Fruit fly (Drosophila melanogaster) whole organism, embryonic: ENCODE results near the gene Hs6st.

Source experiments
- Abd-B ChIP-seq: fragments of 200-800 bp; sonication (Bioruptor generic); optimal IDR thresholded peaks from 2 replicates; lab custom pipeline; 2018; ENCODE audit warnings: missing biosample characterization, mild to moderate bottlenecking, missing genetic modification characterization, moderate library complexity
- CG10543 ChIP-seq: fragments of 200-800 bp; sonication (Bioruptor generic); optimal IDR thresholded peaks from 3 replicates; lab custom pipeline; 2017; ENCODE audit warnings: missing biosample characterization, mild to moderate bottlenecking, missing genetic modification characterization, moderate library complexity
- CG11398 ChIP-seq: fragments of 200-800 bp; sonication (Bioruptor generic); optimal IDR thresholded peaks from 2 replicates; lab custom pipeline; 2016; ENCODE audit warnings: missing biosample characterization, missing genetic modification characterization
- CG11504 ChIP-seq: fragments of 200-800 bp; sonication (Bioruptor generic); optimal IDR thresholded peaks from 3 replicates; lab custom pipeline; 2019; ENCODE audit warnings: missing biosample characterization, mild to moderate bottlenecking, missing genetic modification characterization, moderate library complexity
- CG12219 ChIP-seq: fragments of 200-800 bp; sonication (Bioruptor generic); optimal IDR thresholded peaks from 3 replicates; lab custom pipeline; 2018; ENCODE audit warnings: missing biosample characterization, mild to moderate bottlenecking, missing genetic modification characterization
- CG13287 ChIP-seq: fragments of 200-800 bp; sonication (Bioruptor generic); IDR thresholded peaks from 2 replicates; pipeline ENCODE4 v1.3.6; 2022; ENCODE audit warnings: missing biosample characterization, missing genetic modification characterization; ENCODE audit not compliant: partially characterized antibody
- CG15073 ChIP-seq: fragments of 200-800 bp; sonication (Bioruptor generic); optimal IDR thresholded peaks from 2 replicates; lab custom pipeline; 2016; ENCODE audit warnings: missing biosample characterization, missing genetic modification characterization
- CG17385 ChIP-seq: fragments of 200-800 bp; sonication (Bioruptor generic); optimal IDR thresholded peaks from 3 replicates; lab custom pipeline; 2018; ENCODE audit warnings: missing biosample characterization, mild to moderate bottlenecking, missing genetic modification characterization
- CG30020 ChIP-seq: fragments of 200-800 bp; optimal IDR thresholded peaks from 2 replicates; lab custom pipeline; 2019; ENCODE audit warnings: missing biosample characterization, mild to moderate bottlenecking, missing genetic modification characterization, moderate library complexity
- CG30403 ChIP-seq: fragments of 200-800 bp; sonication (Bioruptor generic); optimal IDR thresholded peaks from 3 replicates; lab custom pipeline; 2016; ENCODE audit warnings: missing biosample characterization, missing genetic modification characterization
- CG31388 ChIP-seq: fragments of 200-800 bp; sonication (Bioruptor generic); optimal IDR thresholded peaks from 2 replicates; lab custom pipeline; 2016; ENCODE audit warnings: missing biosample characterization, missing genetic modification characterization
- CG3407 ChIP-seq: fragments of 200-800 bp; sonication (Bioruptor generic); optimal IDR thresholded peaks from 2 replicates; lab custom pipeline; 2018; ENCODE audit warnings: missing biosample characterization, mild to moderate bottlenecking, missing genetic modification characterization
- CG42726 ChIP-seq: fragments of 200-800 bp; sonication (Bioruptor generic); IDR thresholded peaks from 2 replicates; pipeline ENCODE4 v1.3.6; 2022; ENCODE audit warnings: missing biosample characterization, missing genetic modification characterization; ENCODE audit not compliant: partially characterized antibody
- CG7987 ChIP-seq: fragments of 200-800 bp; sonication (Bioruptor generic); optimal IDR thresholded peaks from 2 replicates; lab custom pipeline; 2018; ENCODE audit warnings: missing biosample characterization, mild to moderate bottlenecking, missing genetic modification characterization, moderate library complexity
- CG9727 ChIP-seq: fragments of 200-800 bp; sonication (Bioruptor generic); optimal IDR thresholded peaks from 3 replicates; lab custom pipeline; 2017; ENCODE audit warnings: missing biosample characterization, mild to moderate bottlenecking, missing genetic modification characterization
- CoRest ChIP-seq: fragments of 200-800 bp; sonication (Bioruptor generic); optimal IDR thresholded peaks from 3 replicates; lab custom pipeline; 2018; ENCODE audit warnings: missing biosample characterization, mild to moderate bottlenecking, missing genetic modification characterization, moderate library complexity
- Dp ChIP-seq: fragments of 200-800 bp; sonication (Bioruptor generic); optimal IDR thresholded peaks from 2 replicates; lab custom pipeline; 2018; ENCODE audit warnings: missing biosample characterization, mild to moderate bottlenecking, missing genetic modification characterization, moderate library complexity
- Fer2 ChIP-seq: fragments of 200-800 bp; sonication (Bioruptor generic); optimal IDR thresholded peaks from 2 replicates; lab custom pipeline; 2018; ENCODE audit warnings: missing biosample characterization, mild to moderate bottlenecking, missing genetic modification characterization, moderate library complexity
- HLH3B ChIP-seq: fragments of 200-800 bp; sonication (Bioruptor generic); IDR thresholded peaks from 2 replicates; pipeline ENCODE4 v1.3.6; 2022; ENCODE audit warnings: missing biosample characterization, missing genetic modification characterization
- HLH54F ChIP-seq: fragments of 200-800 bp; sonication (Bioruptor generic); optimal IDR thresholded peaks from 3 replicates; lab custom pipeline; 2016; ENCODE audit warnings: missing biosample characterization, missing genetic modification characterization
- HLHmδ ChIP-seq: fragments of 200-800 bp; sonication (Bioruptor generic); optimal IDR thresholded peaks from 2 replicates; lab custom pipeline; 2018; ENCODE audit warnings: missing biosample characterization, mild to moderate bottlenecking, missing genetic modification characterization, moderate library complexity
- Lpt ChIP-seq: fragments of >200 bp; optimal IDR thresholded peaks from 2 replicates; lab custom pipeline; 2018; ENCODE audit warnings: missing biosample characterization, missing genetic modification characterization
- MBD-R2 ChIP-seq: fragments of 200-800 bp; sonication (Bioruptor generic); IDR thresholded peaks from 2 replicates; pipeline ENCODE4 v1.3.6; 2022; ENCODE audit warnings: missing biosample characterization, missing genetic modification characterization
- MESR4 ChIP-seq: fragments of 200-800 bp; sonication (Bioruptor generic); optimal IDR thresholded peaks from 2 replicates; lab custom pipeline; 2018; ENCODE audit warnings: missing biosample characterization, mild to moderate bottlenecking, missing genetic modification characterization, moderate library complexity
- Mad ChIP-seq: fragments of 200-800 bp; sonication (Bioruptor generic); optimal IDR thresholded peaks from 2 replicates; lab custom pipeline; 2016; ENCODE audit warnings: missing biosample characterization, missing genetic modification characterization
- Max ChIP-seq: fragments of 200-800 bp; sonication (Bioruptor generic); optimal IDR thresholded peaks from 2 replicates; lab custom pipeline; 2016; ENCODE audit warnings: missing biosample characterization, mild to moderate bottlenecking, missing genetic modification characterization
- Med ChIP-seq: fragments of 200-800 bp; sonication (Bioruptor generic); peaks from one replicate; lab custom pipeline; 2016; ENCODE audit warnings: missing biosample characterization, missing genetic modification characterization, mild to moderate bottlenecking, inconsistent platforms, moderate library complexity
- NC2β ChIP-seq: fragments of 200-800 bp; sonication (Bioruptor generic); optimal IDR thresholded peaks from 2 replicates; lab custom pipeline; 2016; ENCODE audit warnings: missing biosample characterization, missing genetic modification characterization
- Oli ChIP-seq: fragments of 200-800 bp; sonication (Bioruptor generic); optimal IDR thresholded peaks from 2 replicates; lab custom pipeline; 2018; ENCODE audit warnings: missing biosample characterization, mild to moderate bottlenecking, missing genetic modification characterization, moderate library complexity
- Rx ChIP-seq: fragments of 200-800 bp; sonication (Bioruptor generic); IDR thresholded peaks from 2 replicates; pipeline ENCODE4 v1.3.6; 2022; ENCODE audit warnings: missing biosample characterization, missing genetic modification characterization
- Scr ChIP-seq: fragments of 200-800 bp; sonication (Bioruptor generic); IDR thresholded peaks from 2 replicates; pipeline ENCODE4 v1.3.6; 2022; ENCODE audit warnings: missing biosample characterization, missing genetic modification characterization; ENCODE audit not compliant: partially characterized antibody
- Sin3A ChIP-seq: fragments of >200 bp; optimal IDR thresholded peaks from 2 replicates; lab custom pipeline; 2018
- Sox102F ChIP-seq: fragments of 200-800 bp; sonication (Bioruptor generic); optimal IDR thresholded peaks from 2 replicates; lab custom pipeline; 2018; ENCODE audit warnings: missing biosample characterization, mild to moderate bottlenecking, missing genetic modification characterization, moderate library complexity
- Spps ChIP-seq: fragments of 200-800 bp; sonication (Bioruptor generic); optimal IDR thresholded peaks from 2 replicates; lab custom pipeline; 2018; ENCODE audit warnings: missing biosample characterization, mild to moderate bottlenecking, missing genetic modification characterization
- Sry-δ ChIP-seq: fragments of 200-800 bp; sonication (Bioruptor generic); optimal IDR thresholded peaks from 2 replicates; lab custom pipeline; 2016; ENCODE audit warnings: missing biosample characterization, missing genetic modification characterization
- YL-1 ChIP-seq: fragments of 200-800 bp; sonication (Bioruptor generic); optimal IDR thresholded peaks from 3 replicates; lab custom pipeline; 2017; ENCODE audit warnings: missing biosample characterization, mild to moderate bottlenecking, missing genetic modification characterization
- bigmax ChIP-seq: fragments of 200-800 bp; sonication (Bioruptor generic); optimal IDR thresholded peaks from 2 replicates; lab custom pipeline; 2018; ENCODE audit warnings: missing biosample characterization, mild to moderate bottlenecking, missing genetic modification characterization
- ems ChIP-seq: fragments of 200-800 bp; sonication (Bioruptor generic); optimal IDR thresholded peaks from 3 replicates; lab custom pipeline; 2016; ENCODE audit warnings: missing biosample characterization, missing genetic modification characterization
- grn ChIP-seq: fragments of 200-800 bp; sonication (Bioruptor generic); optimal IDR thresholded peaks from 3 replicates; lab custom pipeline; 2017; ENCODE audit warnings: missing biosample characterization, missing genetic modification characterization
- gt ChIP-seq: fragments of 200-800 bp; sonication (Bioruptor generic); IDR thresholded peaks from 2 replicates; pipeline ENCODE4 v1.3.6; 2022; ENCODE audit warnings: missing biosample characterization, missing genetic modification characterization
- insv ChIP-seq, 2 experiments: fragments of 200-800 bp; sonication (Bioruptor generic); optimal IDR thresholded peaks; 3 replicates each; lab custom pipeline; 2016 to 2018; ENCODE audit warnings: missing biosample characterization in 2 of 2, missing genetic modification characterization in 2 of 2
- lilli ChIP-seq: fragments of 200-800 bp; sonication (Bioruptor generic); optimal IDR thresholded peaks from 3 replicates; lab custom pipeline; 2016; ENCODE audit warnings: missing biosample characterization, missing genetic modification characterization
- row ChIP-seq: fragments of 200-800 bp; sonication (Bioruptor generic); IDR thresholded peaks from 3 replicates; pipeline ENCODE4 v1.3.6; 2022; ENCODE audit warnings: missing biosample characterization, missing genetic modification characterization
- seq ChIP-seq: fragments of 200-800 bp; sonication (Bioruptor generic); IDR thresholded peaks from 2 replicates; pipeline ENCODE4 v1.3.6; 2022; ENCODE audit warnings: missing biosample characterization, missing genetic modification characterization
- slp2 ChIP-seq: fragments of 200-800 bp; sonication (Bioruptor generic); optimal IDR thresholded peaks from 2 replicates; lab custom pipeline; 2016; ENCODE audit warnings: missing biosample characterization, missing genetic modification characterization
- stwl ChIP-seq: fragments of 200-800 bp; sonication (Bioruptor generic); optimal IDR thresholded peaks from 3 replicates; lab custom pipeline; 2018; ENCODE audit warnings: missing biosample characterization, mild to moderate bottlenecking, missing genetic modification characterization, moderate library complexity
- trem ChIP-seq: fragments of 200-800 bp; optimal IDR thresholded peaks from 3 replicates; lab custom pipeline; 2019; ENCODE audit warnings: missing biosample characterization, mild to moderate bottlenecking, missing genetic modification characterization, moderate library complexity
- unc-4 ChIP-seq: fragments of 200-800 bp; sonication (Bioruptor generic); IDR thresholded peaks from 2 replicates; pipeline ENCODE4 v1.3.6; 2022; ENCODE audit warnings: missing biosample characterization, missing genetic modification characterization; ENCODE audit not compliant: partially characterized antibody

The Hs6st gene

dm6 chr3R:20031043-20031763 is 22.9 kb upstream of the Hs6st start, which contains the start of gene trem (continued):
- peak; percentile 77 for TF ChIP-seq Oli (tag; lab: Kevin White, UChicago)
- TF ChIP-seq CG31388 (GFP tag; lab: Kevin White, UChicago): no peak
- peak; percentile 58 for TF ChIP-seq Max (GFP tag; lab: Kevin White, UChicago)
- TF ChIP-seq Fer2: peak; percentile 67
- no peak for TF ChIP-seq bigmax (GFP tag; lab: Kevin White, UChicago)
- TF ChIP-seq CG30403 (GFP tag; lab: Kevin White, UChicago): peak; percentile 89
- TF ChIP-seq slp2 (GFP tag; lab: Kevin White, UChicago): peak; percentile 27
- peak; percentile 20 for TF ChIP-seq CG12219 (GFP tag; lab: Kevin White, UChicago)
- no peak for TF ChIP-seq NC2β

DNA sequence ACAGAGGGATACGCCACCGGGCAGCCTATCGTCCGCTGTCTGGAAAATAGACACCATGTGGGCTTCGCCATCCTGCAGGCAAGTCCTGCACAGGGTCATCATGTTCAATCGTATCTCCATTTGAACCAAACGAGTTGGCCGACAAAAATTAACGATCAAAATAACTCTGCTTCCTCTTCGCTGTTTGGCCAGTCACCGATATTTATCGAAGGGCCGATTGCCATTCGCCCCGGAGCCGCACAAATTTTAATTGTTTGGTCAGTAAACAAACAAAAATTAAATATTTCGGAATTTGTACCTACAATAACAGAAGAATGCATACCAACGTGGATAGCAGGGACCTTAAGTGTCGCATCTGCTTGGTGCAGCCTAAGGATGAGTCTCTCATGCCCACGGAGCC is 19.5 kb upstream of the Hs6st start, which contains the start of the genes CG4424 and CG4854:
Gene CG4424 (minus strand): TSS at position 200 of the 400 bp plus-strand sequence.
Gene CG4854 (plus strand): TSS at position 218 of the 400 bp plus-strand sequence.
- TF ChIP-seq CG11398 (no peak), Rx (GFP tag; lab: Robert Waterston, UW) (no peak), trem (tag; lab: Kevin White, UChicago) (peak; percentile 70), grn (GFP tag; lab: Kevin White, UChicago) (no peak), CG10543 (GFP tag; lab: Kevin White, UChicago) (no peak), CoRest (no peak), Med (GFP tag; lab: Kevin White, UChicago) (peak; percentile 14), stwl (tag; lab: Kevin White, UChicago) (peak; percentile 33), Dp (GFP tag; lab: Kevin White, UChicago) (peak; percentile 42), CG13287 (GFP tag; lab: Robert Waterston, UW) (peak; percentile 57; the same call in 1 of the 2 replicates), Mad (GFP tag; lab: Kevin White, UChicago) (no peak), CG9727 (GFP tag; lab: Kevin White, UChicago) (no peak), YL-1 (GFP tag; lab: Kevin White, UChicago) (peak; percentile 25), MBD-R2 (GFP tag; lab: Robert Waterston, UW) (peak; percentile 96), CG17385 (GFP tag; lab: Kevin White, UChicago) (peak; percentile 95), Lpt (GFP tag; lab: Kevin White, UChicago) (no peak), CG7987 (GFP tag; lab: Kevin White, UChicago) (no peak), CG15073 (GFP tag; lab: Kevin White, UChicago) (no peak), Sry-δ (peak; percentile 29), Abd-B (GFP tag; lab: Kevin White, UChicago) (peak; percentile 53), Scr (peak; percentile 34; the same call in 1 of the 2 replicates), insv (GFP tag; optimal IDR thresholded peaks at IDR 0.05; lab: Kevin White, UChicago) (no peak), HLHmδ (GFP tag; lab: Kevin White, UChicago) (no peak), HLH3B (GFP tag; lab: Robert Waterston, UW) (no peak), row (GFP tag; lab: Robert Waterston, UW) (0 out of 3 replicates have a peak, but pooled peaks have one; percentile 32), CG30020 (tag; lab: Kevin White, UChicago) (peak; percentile 17), Sin3A (peak; percentile 22), HLH54F (GFP tag; lab: Kevin White, UChicago) (no peak), Sox102F (GFP tag; lab: Kevin White, UChicago) (no peak), unc-4 (peak; percentile 30; the same call in 1 of the 2 replicates), lilli (GFP tag; lab: Kevin White, UChicago) (no peak), seq (no peak), CG42726 (GFP tag; lab: Robert Waterston, UW) (no peak), Spps (tag; lab: Kevin White, UChicago) (no peak), gt (no peak), CG3407 (no peak), MESR4 (GFP tag; lab: Kevin White, UChicago) (peak; percentile 46), CG11504 (no peak), ems (GFP tag; lab: Kevin White, UChicago) (no peak)
